Worm (Caenorhabditis elegans) whole organism, late embryonic: ENCODE measurements around the gene dhc-4.

Experiments
- T23F11.4 ChIP-seq: fragments of 200-800 bp; sonication (Bioruptor generic); optimal IDR thresholded peaks from 2 replicates; lab custom pipeline; 2018; ENCODE audit warnings: mild to moderate bottlenecking, missing genetic modification characterization, missing compliant biosample characterization
- Y22D7AL.16 ChIP-seq: sonication (generic microtip); optimal IDR thresholded peaks from 2 replicates; lab custom pipeline; 2016; ENCODE audit warnings: missing genetic modification characterization, missing compliant biosample characterization
- ceh-22 ChIP-seq: sonication (generic microtip); optimal IDR thresholded peaks from 2 replicates; lab custom pipeline; 2017; ENCODE audit warnings: missing biosample characterization, missing genetic modification characterization
- ceh-34 ChIP-seq: sonication (generic microtip); optimal IDR thresholded peaks from 2 replicates; lab custom pipeline; 2016; ENCODE audit warnings: mild to moderate bottlenecking, missing genetic modification characterization, missing compliant biosample characterization
- che-1 ChIP-seq: sonication (generic microtip); optimal IDR thresholded peaks from 2 replicates; lab custom pipeline; 2016; ENCODE audit warnings: mild to moderate bottlenecking, missing genetic modification characterization, missing compliant biosample characterization

- TF ChIP-seq ceh-34 (tag; lab: Kevin White, UChicago) (no peak), ceh-22 (tag; lab: Kevin White, UChicago) (no peak), T23F11.4 (GFP tag; lab: Kevin White, UChicago) (no peak), che-1 (tag; lab: Kevin White, UChicago) (no peak), Y22D7AL.16 (no peak)
Observed at ce11 chrIII:10957236-10957635, 12.5 kb upstream of the dhc-4 start.
